Worm (Caenorhabditis elegans) whole organism, L4 larva: Measurements from ENCODE around the gene F53G2.1.

ENCODE experiments used
- F44E2.7 ChIP-seq: fragments of 200-800 bp; sonication (Bioruptor generic); IDR thresholded peaks from 2 replicates; pipeline ENCODE4 v2.1.2; 2022; ENCODE audit warnings: missing genetic modification characterization, missing compliant biosample characterization
- R02D3.7 ChIP-seq: fragments of 150-350 bp; sonication (generic microtip); optimal IDR thresholded peaks from 3 replicates; lab custom pipeline; 2014; ENCODE audit warnings: missing biosample characterization, missing genetic modification characterization
- T26A8.4 ChIP-seq: fragments of 200-800 bp; sonication (Bioruptor generic); IDR thresholded peaks from 2 replicates; pipeline ENCODE4 v1.3.6; 2022; ENCODE audit warnings: missing genetic modification characterization, missing compliant biosample characterization
- Y75B8A.6 ChIP-seq: fragments of 200-800 bp; sonication (Bioruptor generic); IDR thresholded peaks from 2 replicates; pipeline ENCODE4 v1.3.6; 2022; ENCODE audit warnings: missing genetic modification reagents, missing genetic modification characterization, missing compliant biosample characterization
- aha-1 ChIP-seq: fragments of 150-350 bp; peaks from one replicate; lab custom pipeline; 2014; ENCODE audit warnings: missing biosample characterization, missing genetic modification characterization
- ama-1 ChIP-seq: fragments of 150-350 bp; optimal IDR thresholded peaks from 2 replicates; lab custom pipeline; 2014; ENCODE audit warnings: inconsistent platforms, mixed read lengths
- daf-12 ChIP-seq: fragments of 150-350 bp; optimal IDR thresholded peaks from 2 replicates; lab custom pipeline; 2014; ENCODE audit warnings: missing biosample characterization, missing genetic modification reagents, missing genetic modification characterization
- daf-16 ChIP-seq, 3 experiments: sonication (generic microtip); optimal IDR thresholded peaks; 2 replicates each; lab custom pipeline; 2016 to 2017; ENCODE audit warnings: missing genetic modification characterization in 3 of 3, missing genetic modification reagents in 3 of 3, mild to moderate bottlenecking in 2 of 3, missing compliant biosample characterization in 2 of 3, missing biosample characterization in 1 of 3, moderate library complexity in 1 of 3
- daf-8 ChIP-seq: fragments of 200-800 bp; sonication (Bioruptor generic); IDR thresholded peaks from 2 replicates; pipeline ENCODE4 v1.3.6; 2022; ENCODE audit warnings: missing genetic modification characterization, missing compliant biosample characterization
- dmd-6 ChIP-seq: fragments of 200-800 bp; sonication (Bioruptor generic); IDR thresholded peaks from 2 replicates; pipeline ENCODE4 v1.3.6; 2022; ENCODE audit warnings: missing genetic modification reagents, missing genetic modification characterization, missing compliant biosample characterization
- dmd-9 ChIP-seq: fragments of 200-800 bp; sonication (Bioruptor generic); IDR thresholded peaks from 2 replicates; pipeline ENCODE4 v1.3.6; 2022; ENCODE audit warnings: missing genetic modification reagents, missing genetic modification characterization, missing compliant biosample characterization
- dpl-1 ChIP-seq: fragments of 150-350 bp; optimal IDR thresholded peaks from 2 replicates; lab custom pipeline; 2014; ENCODE audit warnings: missing biosample characterization, missing genetic modification reagents, missing genetic modification characterization
- duxl-1 ChIP-seq: sonication (generic microtip); optimal IDR thresholded peaks from 2 replicates; lab custom pipeline; 2016; ENCODE audit warnings: mild to moderate bottlenecking, missing genetic modification characterization, moderate library complexity, missing compliant biosample characterization; ENCODE audit not compliant: poor library complexity
- dve-1 ChIP-seq: sonication (generic microtip); optimal IDR thresholded peaks from 2 replicates; lab custom pipeline; 2017; ENCODE audit warnings: antibody characterized with exemption, mild to moderate bottlenecking, missing genetic modification characterization, missing compliant biosample characterization; ENCODE audit not compliant: insufficient read depth
- hlh-11 ChIP-seq: fragments of 200-800 bp; sonication (Bioruptor generic); optimal IDR thresholded peaks from 2 replicates; lab custom pipeline; 2018; ENCODE audit warnings: mild to moderate bottlenecking, missing genetic modification characterization, missing compliant biosample characterization
- hlh-30 ChIP-seq: sonication (generic microtip); optimal IDR thresholded peaks from 2 replicates; lab custom pipeline; 2017; ENCODE audit warnings: antibody characterized with exemption, mild to moderate bottlenecking, missing genetic modification characterization, missing compliant biosample characterization; ENCODE audit not compliant: insufficient read depth
- lin-1 ChIP-seq: fragments of 200-800 bp; sonication (Bioruptor generic); IDR thresholded peaks from 2 replicates; pipeline ENCODE4 v1.3.6; 2022; ENCODE audit warnings: missing genetic modification reagents, missing genetic modification characterization, missing compliant biosample characterization
- lin-15B ChIP-seq: fragments of 150-350 bp; sonication (generic microtip); optimal IDR thresholded peaks from 3 replicates; lab custom pipeline; 2014; ENCODE audit warnings: missing biosample characterization, missing genetic modification characterization
- lsy-2 ChIP-seq, 2 experiments: fragments of 150-350 bp in 1 of 2; sonication (generic microtip) in 1 of 2; optimal IDR thresholded peaks; 2 replicates each; lab custom pipeline; 2014 to 2017; ENCODE audit warnings: missing biosample characterization in 2 of 2, missing genetic modification characterization in 2 of 2
- madf-5 ChIP-seq, 2 experiments: fragments of 200-800 bp; sonication (Bioruptor generic); IDR thresholded peaks; 2 replicates each; pipeline ENCODE4 v1.3.6; 2022; ENCODE audit warnings: missing compliant biosample characterization in 2 of 2, missing genetic modification characterization in 2 of 2
- mep-1 ChIP-seq: fragments of 150-350 bp; sonication (generic microtip); optimal IDR thresholded peaks from 3 replicates; lab custom pipeline; 2014; ENCODE audit warnings: missing biosample characterization, missing genetic modification characterization
- mes-2 ChIP-seq: sonication (generic microtip); optimal IDR thresholded peaks from 2 replicates; lab custom pipeline; 2016; ENCODE audit warnings: missing genotype, mild to moderate bottlenecking, missing genetic modification characterization, missing compliant biosample characterization; ENCODE audit not compliant: poor library complexity, severe bottlenecking
- mxl-2 ChIP-seq: fragments of 200-800 bp; sonication (Bioruptor generic); conservative IDR thresholded peaks from 2 replicates; pipeline ENCODE4 v1.3.6; 2022; ENCODE audit warnings: missing genetic modification reagents, missing genetic modification characterization, missing compliant biosample characterization
- mxl-3 ChIP-seq: fragments of 200-800 bp; sonication (Bioruptor generic); optimal IDR thresholded peaks from 2 replicates; lab custom pipeline; 2018; ENCODE audit warnings: mild to moderate bottlenecking, missing genetic modification characterization, missing compliant biosample characterization
- nhr-28 ChIP-seq: fragments of 150-350 bp; optimal IDR thresholded peaks from 2 replicates; lab custom pipeline; 2014; ENCODE audit warnings: missing biosample characterization, missing genetic modification characterization
- nhr-41 ChIP-seq: fragments of 200-800 bp; sonication (Bioruptor generic); IDR thresholded peaks from 2 replicates; pipeline ENCODE4 v1.3.6; 2022; ENCODE audit warnings: missing genetic modification reagents, missing genetic modification characterization, missing compliant biosample characterization
- nhr-6 ChIP-seq: fragments of 150-350 bp; optimal IDR thresholded peaks from 2 replicates; lab custom pipeline; 2014; ENCODE audit warnings: missing biosample characterization, missing genetic modification characterization
- nhr-76 ChIP-seq: fragments of 150-350 bp; optimal IDR thresholded peaks from 2 replicates; lab custom pipeline; 2014; ENCODE audit warnings: missing biosample characterization, missing genetic modification characterization
- nhr-77 ChIP-seq: fragments of 150-350 bp; optimal IDR thresholded peaks from 2 replicates; lab custom pipeline; 2014; ENCODE audit warnings: missing biosample characterization, missing genetic modification characterization
- pha-4 ChIP-seq, 2 experiments: fragments of 150-350 bp in 1 of 2; fragments of 200-800 bp in 1 of 2; sonication (Bioruptor generic) in 1 of 2; IDR thresholded peaks in 1 of 2; optimal IDR thresholded peaks in 1 of 2; 2 replicates each; pipeline versions ENCODE4 v1.3.6 to Lab custom; 2014 to 2022; ENCODE audit warnings: missing genetic modification characterization in 2 of 2, missing genetic modification reagents in 2 of 2, missing biosample characterization in 1 of 2, missing compliant biosample characterization in 1 of 2
- pqm-1 ChIP-seq: sonication (generic microtip); optimal IDR thresholded peaks from 2 replicates; lab custom pipeline; 2017; ENCODE audit warnings: missing biosample characterization, missing genetic modification characterization
- rbr-2 ChIP-seq: sonication (generic microtip); optimal IDR thresholded peaks from 2 replicates; lab custom pipeline; 2016; ENCODE audit warnings: missing genotype, missing genetic modification characterization, missing compliant biosample characterization
- saeg-2 ChIP-seq: fragments of 200-800 bp; sonication (Bioruptor generic); IDR thresholded peaks from 2 replicates; pipeline ENCODE4 v1.3.6; 2022; ENCODE audit warnings: missing genetic modification reagents, missing genetic modification characterization, missing compliant biosample characterization
- set-16 ChIP-seq: fragments of 200-800 bp; sonication (Bioruptor generic); IDR thresholded peaks from 2 replicates; pipeline ENCODE4 v1.3.6; 2022; ENCODE audit warnings: missing genetic modification reagents, missing genetic modification characterization, missing compliant biosample characterization
- snpc-4 ChIP-seq: fragments of 150-350 bp; optimal IDR thresholded peaks from 2 replicates; lab custom pipeline; 2014; ENCODE audit warnings: missing biosample characterization, missing genetic modification characterization
- spr-3 ChIP-seq: fragments of 200-800 bp; sonication (Bioruptor generic); optimal IDR thresholded peaks from 2 replicates; lab custom pipeline; 2018; ENCODE audit warnings: mild to moderate bottlenecking, missing genetic modification characterization, missing compliant biosample characterization
- unc-62 ChIP-seq, 3 experiments: fragments of 150-350 bp in 1 of 3; sonication (generic microtip); optimal IDR thresholded peaks in 2 of 3; peaks in 1 of 3; 1 replicate in 1 of 3; 2 replicates in 2 of 3; lab custom pipeline; 2014 to 2017; ENCODE audit warnings: missing biosample characterization in 3 of 3, missing genetic modification characterization in 3 of 3, missing genetic modification reagents in 3 of 3, missing genotype in 1 of 3
- zag-1 ChIP-seq: fragments of 150-350 bp; optimal IDR thresholded peaks from 2 replicates; lab custom pipeline; 2014; ENCODE audit warnings: missing biosample characterization, missing genetic modification characterization

Gene F53G2.1

ce11 chrII:2452492-2452891 lies 36.0 kb upstream of the F53G2.1 start:
- TF ChIP-seq lsy-2 (tag; optimal IDR thresholded peaks at IDR 0.05; lab: Kevin White, UChicago) (peak in 1 of 2 experiments; percentile 5), dpl-1 (no peak), daf-16 (GFP tag; optimal IDR thresholded peaks at IDR 0.05; lab: Kevin White, UChicago) (no peak), daf-16 (tag; optimal IDR thresholded peaks at IDR 0.05; lab: Kevin White, UChicago) (peak; percentile 26), hlh-11 (peak; percentile 31), unc-62 (GFP tag; optimal IDR thresholded peaks at IDR 0.05 in 1 of 2; lab: Kevin White, UChicago) (no peak), unc-62 (tag; optimal IDR thresholded peaks at IDR 0.05; lab: Kevin White, UChicago) (no peak), ama-1 (lab: Kevin White, UChicago) (peak; percentile 27), T26A8.4 (no peak; the same call in 1 of the 2 replicates), dve-1 (tag; lab: Kevin White, UChicago) (peak; percentile 32), aha-1 (tag; lab: Kevin White, UChicago) (no peak), hlh-30 (tag; lab: Kevin White, UChicago) (peak; percentile 6), pqm-1 (tag; lab: Kevin White, UChicago) (peak; percentile 32), zag-1 (tag; lab: Kevin White, UChicago) (no peak), dmd-6 (GFP tag; lab: Robert Waterston, UW) (peak; percentile 21; the same call in 1 of the 2 replicates), Y75B8A.6 (GFP tag; lab: Robert Waterston, UW) (0 out of 2 replicates have a peak, but pooled peaks have one; percentile 49), snpc-4 (tag; lab: Kevin White, UChicago) (no peak), mep-1 (tag; lab: Kevin White, UChicago) (peak; percentile 32), nhr-28 (tag; lab: Kevin White, UChicago) (peak; percentile 69), mxl-3 (GFP tag; lab: Kevin White, UChicago) (peak; percentile 31)

ce11 chrII:2454822-2455221 lies 33.7 kb upstream of the F53G2.1 start:
- TF ChIP-seq mxl-2 (GFP tag; lab: Robert Waterston, UW) (no peak), lin-15B (tag; lab: Kevin White, UChicago) (no peak), mxl-3 (GFP tag; lab: Kevin White, UChicago) (peak; percentile 28), dpl-1 (peak; percentile 9), T26A8.4 (no peak), dmd-9 (no peak), nhr-28 (tag; lab: Kevin White, UChicago) (peak; percentile 87), duxl-1 (tag; lab: Kevin White, UChicago) (no peak), lin-1 (GFP tag; lab: Robert Waterston, UW) (peak; percentile 66; the same call in 1 of the 2 replicates), nhr-6 (tag; lab: Kevin White, UChicago) (peak; percentile 60), daf-16 (GFP tag; optimal IDR thresholded peaks at IDR 0.05; lab: Kevin White, UChicago) (no peak), daf-16 (tag; optimal IDR thresholded peaks at IDR 0.05; lab: Kevin White, UChicago) (peak; percentile 77), lsy-2 (tag; optimal IDR thresholded peaks at IDR 0.05; lab: Kevin White, UChicago) (peak in 1 of 2 experiments; percentile 24), mep-1 (tag; lab: Kevin White, UChicago) (peak; percentile 52), set-16 (GFP tag; lab: Robert Waterston, UW) (no peak; the same call in 1 of the 2 replicates), rbr-2 (tag; lab: Kevin White, UChicago) (no peak), madf-5 (GFP tag; IDR thresholded peaks at IDR 0.05; lab: Robert Waterston, UW) (no peak), nhr-77 (tag; lab: Kevin White, UChicago) (peak; percentile 33), pqm-1 (tag; lab: Kevin White, UChicago) (peak; percentile 72), hlh-30 (tag; lab: Kevin White, UChicago) (peak; percentile 53), nhr-41 (peak; percentile 47; the same call in 1 of the 2 replicates), R02D3.7 (no peak), hlh-11 (peak; percentile 76), dve-1 (tag; lab: Kevin White, UChicago) (peak; percentile 62), saeg-2 (GFP tag; lab: Robert Waterston, UW) (no peak), pha-4 (GFP tag; IDR thresholded peaks at IDR 0.05; lab: Robert Waterston, UW) (no peak; the same call in 1 of the 2 replicates), pha-4 (tag; optimal IDR thresholded peaks at IDR 0.05; lab: Kevin White, UChicago) (peak; percentile 34), mes-2 (tag; lab: Kevin White, UChicago) (peak; percentile 12), dmd-6 (GFP tag; lab: Robert Waterston, UW) (peak; percentile 64), daf-8 (GFP tag; lab: Robert Waterston, UW) (no peak), F44E2.7 (GFP tag; lab: Robert Waterston, UW) (0 out of 2 replicates have a peak, but pooled peaks have one; percentile 20), nhr-76 (tag; lab: Kevin White, UChicago) (no peak), spr-3 (no peak), unc-62 (GFP tag; optimal IDR thresholded peaks at IDR 0.05 in 1 of 2; lab: Kevin White, UChicago) (no peak), unc-62 (tag; optimal IDR thresholded peaks at IDR 0.05; lab: Kevin White, UChicago) (no peak), daf-12 (tag; lab: Kevin White, UChicago) (no peak)
